Fruit fly (Drosophila melanogaster): Measurements from ENCODE around the gene t-Grip128.

The t-Grip128 gene

dm6 chr3L:4996777-4997176 is at the start of gene t-Grip128:
TSS of gene t-Grip128 (minus strand) at chr3L:4996877.
- TF ChIP-seq psq (optimal IDR thresholded peaks at IDR 0.05) = no peak
- TF ChIP-seq Sin3A (optimal IDR thresholded peaks at IDR 0.05) = no peak
- TF ChIP-seq h (optimal IDR thresholded peaks at IDR 0.05) = no peak
- no peak for TF ChIP-seq ttk (optimal IDR thresholded peaks at IDR 0.05)
- no peak for TF ChIP-seq insv (optimal IDR thresholded peaks at IDR 0.05)
- no peak for TF ChIP-seq Myc (optimal IDR thresholded peaks at IDR 0.05)

DNA sequence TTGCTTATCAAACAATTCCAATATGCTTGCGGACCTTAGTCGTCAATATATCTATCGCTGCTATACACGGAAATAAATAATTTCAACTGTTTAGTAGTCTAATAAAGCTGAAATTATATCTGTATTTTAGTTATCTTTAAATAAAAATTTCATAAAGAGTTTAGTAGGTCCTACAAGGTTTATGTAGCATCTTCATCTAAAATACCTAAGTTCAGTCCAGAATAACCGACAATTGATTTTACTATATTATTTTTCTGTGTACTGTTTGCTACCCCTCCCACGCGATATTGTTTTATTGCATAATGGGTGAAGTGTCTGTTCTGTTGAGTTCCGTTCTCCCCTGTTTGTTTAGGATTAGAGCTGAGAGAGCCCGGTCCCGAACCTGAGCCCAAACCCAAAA is 20.8 kb upstream of the t-Grip128 start:
- TF ChIP-seq h (optimal IDR thresholded peaks at IDR 0.05) = no peak
- no peak for TF ChIP-seq Myc (optimal IDR thresholded peaks at IDR 0.05)
- TF ChIP-seq ttk (optimal IDR thresholded peaks at IDR 0.05) = no peak
- TF ChIP-seq insv (optimal IDR thresholded peaks at IDR 0.05) = no peak
- TF ChIP-seq Sin3A (optimal IDR thresholded peaks at IDR 0.05) = no peak

DNA sequence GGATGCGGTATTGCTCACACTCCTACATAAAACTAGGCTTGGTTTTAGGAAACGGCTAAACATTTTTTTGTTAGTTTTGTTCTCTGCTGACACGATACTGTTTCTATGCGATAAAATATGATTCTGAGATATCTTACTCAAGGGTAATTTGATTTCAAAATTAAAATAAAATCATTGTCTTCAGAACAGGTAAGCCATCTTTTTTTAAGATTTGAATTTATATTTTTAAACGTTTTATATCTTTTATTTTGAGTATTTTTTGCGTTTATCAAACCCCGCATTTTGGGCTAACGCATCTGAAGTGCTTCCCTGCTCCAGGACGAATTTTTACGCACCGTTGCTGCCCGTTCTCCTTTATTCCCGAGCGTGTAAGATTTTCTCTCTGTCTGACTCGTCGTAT is 15.4 kb upstream of the t-Grip128 start, which contains the start of gene ATPsynCF6L:
Gene ATPsynCF6L (minus strand): TSS at position 101 of the 400 bp plus-strand sequence.
- TF ChIP-seq insv (optimal IDR thresholded peaks at IDR 0.05) = no peak
- TF ChIP-seq ttk (optimal IDR thresholded peaks at IDR 0.05) = no peak
- no peak for TF ChIP-seq Myc (optimal IDR thresholded peaks at IDR 0.05)

DNA sequence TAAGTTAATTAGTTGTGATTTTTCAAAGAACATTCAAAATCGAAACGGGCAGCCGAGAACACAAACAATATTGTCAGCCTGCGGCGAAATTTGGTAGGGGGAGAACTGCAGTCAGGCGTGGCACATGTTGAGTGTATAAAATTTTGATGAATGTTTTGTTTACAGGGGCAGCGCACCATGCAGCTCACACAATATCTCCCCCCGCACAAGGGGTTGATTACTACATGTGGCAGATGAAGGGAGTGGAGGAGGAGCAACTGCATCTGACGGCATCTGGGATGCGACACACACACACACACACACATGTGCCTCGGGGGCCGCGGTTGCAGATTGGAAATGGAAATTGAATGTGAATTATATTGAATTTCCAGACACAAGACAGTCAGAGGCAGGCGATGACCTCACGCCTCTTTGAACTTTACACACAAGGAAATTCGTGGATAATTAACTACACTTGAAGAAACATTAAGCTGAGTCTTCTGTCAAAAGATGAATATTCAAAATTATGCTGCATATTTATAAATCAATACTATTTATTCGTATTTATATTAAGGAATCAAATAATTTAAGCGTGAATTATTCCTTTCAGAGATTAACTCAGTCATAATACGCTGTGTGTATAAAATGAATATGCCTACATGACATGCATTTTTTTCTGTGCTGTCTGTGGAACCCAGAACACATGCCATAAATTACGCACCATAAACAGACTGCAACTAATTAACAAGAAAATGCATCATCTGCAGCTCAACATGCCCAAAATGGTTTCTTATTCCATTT is 3.0 kb upstream of the t-Grip128 start:
- TF ChIP-seq psq (optimal IDR thresholded peaks at IDR 0.05) = no peak
- TF ChIP-seq Sin3A (optimal IDR thresholded peaks at IDR 0.05) = no peak
- TF ChIP-seq Myc (optimal IDR thresholded peaks at IDR 0.05) = no peak
- no peak for TF ChIP-seq h (optimal IDR thresholded peaks at IDR 0.05)
- TF ChIP-seq insv (optimal IDR thresholded peaks at IDR 0.05) = no peak
- no peak for TF ChIP-seq ttk (optimal IDR thresholded peaks at IDR 0.05)

DNA sequence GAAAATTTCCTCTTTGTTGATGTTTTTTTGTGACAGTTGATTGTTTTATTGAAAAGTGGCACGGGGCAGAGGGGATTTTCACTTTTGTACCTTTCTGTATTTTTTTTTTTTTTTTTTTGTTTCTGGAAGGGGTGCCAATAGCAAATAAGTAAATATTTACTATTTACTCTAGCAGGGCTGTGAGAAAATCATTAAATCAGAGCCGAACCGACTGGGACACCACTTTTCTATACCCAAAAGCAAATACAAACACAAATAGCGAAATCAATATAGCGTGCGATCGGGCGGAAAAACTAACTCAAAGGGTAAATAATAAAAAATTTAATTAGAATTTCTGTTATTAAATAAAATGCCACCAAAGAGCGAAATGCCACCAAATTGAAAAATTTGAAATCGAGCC is 4.6 kb downstream of the t-Grip128 start:
- TF ChIP-seq h (optimal IDR thresholded peaks at IDR 0.05) (no peak), ttk (optimal IDR thresholded peaks at IDR 0.05) (no peak), psq (optimal IDR thresholded peaks at IDR 0.05) (no peak), insv (optimal IDR thresholded peaks at IDR 0.05) (no peak), Sin3A (optimal IDR thresholded peaks at IDR 0.05) (no peak), Myc (optimal IDR thresholded peaks at IDR 0.05) (no peak)

DNA sequence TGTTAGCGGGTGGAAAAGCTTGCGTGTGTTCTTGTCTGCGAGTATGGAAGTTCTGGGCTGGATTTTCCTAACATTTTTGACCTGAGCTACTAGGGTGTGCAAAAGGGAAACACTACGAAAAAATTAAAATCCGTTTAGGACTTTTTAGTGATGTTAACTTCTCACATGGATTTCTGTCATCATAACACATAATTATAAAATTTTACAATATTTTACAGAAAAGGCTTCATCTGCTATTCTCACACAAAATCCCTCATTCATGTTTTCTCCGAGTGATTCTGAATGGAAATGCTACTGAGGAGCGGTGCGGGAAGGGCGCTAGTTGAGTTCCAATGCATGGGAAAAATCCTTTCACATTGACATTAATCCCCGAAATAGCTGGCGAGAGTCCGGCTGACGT is 16.0 kb downstream of the t-Grip128 start, which contains the start of gene CG17030:
Gene CG17030 (minus strand): TSS at position 101 of the 400 bp plus-strand sequence.
- no peak for TF ChIP-seq h (optimal IDR thresholded peaks at IDR 0.05)
- TF ChIP-seq Myc (optimal IDR thresholded peaks at IDR 0.05) = no peak
- no peak for TF ChIP-seq psq (optimal IDR thresholded peaks at IDR 0.05)
- no peak for TF ChIP-seq insv (optimal IDR thresholded peaks at IDR 0.05)
- TF ChIP-seq Sin3A (optimal IDR thresholded peaks at IDR 0.05) = no peak
- no peak for TF ChIP-seq ttk (optimal IDR thresholded peaks at IDR 0.05)

dm6 chr3L:4978945-4979344 is 17.7 kb downstream of the t-Grip128 start:
- no peak for TF ChIP-seq ttk (optimal IDR thresholded peaks at IDR 0.05)
- no peak for TF ChIP-seq insv (optimal IDR thresholded peaks at IDR 0.05)
- TF ChIP-seq psq (optimal IDR thresholded peaks at IDR 0.05) = no peak
- no peak for TF ChIP-seq Sin3A (optimal IDR thresholded peaks at IDR 0.05)
- no peak for TF ChIP-seq h (optimal IDR thresholded peaks at IDR 0.05)
- TF ChIP-seq Myc (optimal IDR thresholded peaks at IDR 0.05) = no peak

dm6 chr3L:4978041-4978440 is 18.6 kb downstream of the t-Grip128 start:
- no peak for TF ChIP-seq h (optimal IDR thresholded peaks at IDR 0.05)
- TF ChIP-seq insv (optimal IDR thresholded peaks at IDR 0.05) = no peak
- TF ChIP-seq Sin3A (optimal IDR thresholded peaks at IDR 0.05) = no peak
- no peak for TF ChIP-seq psq (optimal IDR thresholded peaks at IDR 0.05)
- TF ChIP-seq Myc (optimal IDR thresholded peaks at IDR 0.05) = no peak
- TF ChIP-seq ttk (optimal IDR thresholded peaks at IDR 0.05) = no peak

DNA sequence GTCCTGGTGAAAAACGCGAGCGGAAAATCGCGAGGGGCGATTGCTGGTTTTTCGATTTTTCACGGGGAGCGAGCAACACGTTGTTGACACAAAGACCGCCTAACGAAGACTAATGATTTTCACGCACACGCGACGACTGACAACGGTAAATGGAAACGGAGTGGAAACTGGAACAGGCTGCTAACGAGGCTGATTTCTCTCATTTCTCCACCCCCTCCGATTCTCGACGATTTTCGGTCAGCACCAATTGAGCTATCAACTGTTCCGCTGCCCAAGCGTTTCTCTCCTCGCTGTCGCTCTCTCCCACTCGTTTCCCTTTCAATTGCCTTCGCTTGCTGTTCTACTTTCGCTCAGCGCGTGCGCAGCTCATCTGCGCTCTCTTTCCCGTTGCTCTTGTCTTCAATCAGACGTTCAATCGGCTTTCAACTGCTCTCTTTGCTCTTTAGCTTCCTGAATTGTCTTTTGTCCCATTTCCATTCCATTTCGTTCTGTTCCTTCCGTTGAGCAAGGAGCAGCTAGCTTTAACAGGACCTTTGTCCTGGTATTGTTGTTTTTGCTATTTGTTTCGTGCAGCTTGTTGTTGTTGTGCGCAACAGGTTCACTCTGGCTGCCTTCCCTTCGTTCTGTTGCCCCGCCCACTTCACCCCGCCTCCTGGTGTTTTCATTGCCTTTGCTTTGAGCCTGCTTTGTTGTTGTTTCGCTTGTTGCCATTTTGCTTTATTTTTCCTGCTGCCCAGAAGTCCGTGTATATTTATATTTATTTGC is 20.4 kb downstream of the t-Grip128 start:
- TF ChIP-seq h (optimal IDR thresholded peaks at IDR 0.05) = no peak
- no peak for TF ChIP-seq psq (optimal IDR thresholded peaks at IDR 0.05)
- TF ChIP-seq Sin3A (optimal IDR thresholded peaks at IDR 0.05) = no peak
- no peak for TF ChIP-seq Myc (optimal IDR thresholded peaks at IDR 0.05)
- TF ChIP-seq ttk (optimal IDR thresholded peaks at IDR 0.05) = no peak
- TF ChIP-seq insv (optimal IDR thresholded peaks at IDR 0.05) = no peak

DNA sequence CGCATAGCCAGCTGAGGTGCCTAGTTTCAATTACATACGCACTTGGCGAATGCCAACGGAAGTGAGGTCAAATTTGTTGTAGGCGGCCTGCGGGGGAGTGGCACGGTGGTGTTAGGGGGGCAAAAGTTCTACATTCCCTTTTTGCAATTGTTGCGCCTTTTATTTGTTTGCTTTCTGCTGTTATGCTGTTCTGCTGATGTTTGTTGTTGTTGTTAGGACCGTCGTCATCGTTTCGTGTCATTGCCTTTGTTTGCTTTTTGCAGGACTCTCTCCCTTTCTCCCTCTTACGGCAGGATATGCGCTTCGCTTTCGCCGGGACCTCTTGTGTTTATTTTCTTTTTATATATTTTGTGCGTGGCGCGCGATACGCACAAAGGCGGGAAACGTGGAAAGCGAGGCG is 27.3 kb downstream of the t-Grip128 start:
- TF ChIP-seq h (optimal IDR thresholded peaks at IDR 0.05) = no peak
- no peak for TF ChIP-seq Myc (optimal IDR thresholded peaks at IDR 0.05)
- TF ChIP-seq ttk (optimal IDR thresholded peaks at IDR 0.05) = no peak
- no peak for TF ChIP-seq Sin3A (optimal IDR thresholded peaks at IDR 0.05)
- TF ChIP-seq insv (optimal IDR thresholded peaks at IDR 0.05) = no peak
- no peak for TF ChIP-seq psq (optimal IDR thresholded peaks at IDR 0.05)

DNA sequence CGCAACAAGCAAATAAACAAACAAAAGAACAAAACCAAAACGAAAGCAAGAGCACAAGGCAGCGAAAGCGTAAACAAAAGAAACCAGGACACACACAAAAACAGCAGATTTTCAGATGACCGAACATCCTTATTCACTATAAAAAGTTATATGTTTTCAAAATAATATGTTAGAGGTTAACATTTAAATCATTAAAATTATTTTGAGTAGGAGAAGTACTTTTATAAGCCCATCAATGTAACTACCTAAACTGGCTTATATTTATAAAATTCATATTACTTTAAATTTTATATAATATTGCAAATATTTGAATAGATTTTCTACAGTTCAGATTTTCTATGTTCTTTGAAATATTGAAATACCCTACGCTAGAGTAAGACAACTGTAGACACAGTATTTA is 29.9 kb downstream of the t-Grip128 start:
- no peak for TF ChIP-seq psq (optimal IDR thresholded peaks at IDR 0.05)
